Fruit fly (Drosophila melanogaster) whole organism, embryonic: ENCODE measurements around the gene eIF4A.
A peak's percentile ranks its signal among the peaks of the same experiment; 100 is the strongest.

Source experiments
- CG10321 ChIP-seq: fragments of 200-800 bp; sonication (Bioruptor generic); IDR thresholded peaks from 2 replicates; pipeline ENCODE4 v1.3.6; 2022; ENCODE audit warnings: missing biosample characterization, missing genetic modification characterization
- CG10959 ChIP-seq: fragments of 200-800 bp; sonication (Bioruptor generic); IDR thresholded peaks from 2 replicates; pipeline ENCODE4 v1.3.6; 2022; ENCODE audit warnings: missing biosample characterization, missing genetic modification characterization
- CG12219 ChIP-seq: fragments of 200-800 bp; sonication (Bioruptor generic); optimal IDR thresholded peaks from 3 replicates; lab custom pipeline; 2018; ENCODE audit warnings: missing biosample characterization, mild to moderate bottlenecking, missing genetic modification characterization
- CG12299 ChIP-seq: fragments of 200-800 bp; sonication (Bioruptor generic); optimal IDR thresholded peaks from 2 replicates; lab custom pipeline; 2018; ENCODE audit warnings: missing biosample characterization, mild to moderate bottlenecking, missing genetic modification characterization
- CG13624 ChIP-seq: fragments of 200-800 bp; sonication (Bioruptor generic); optimal IDR thresholded peaks from 2 replicates; lab custom pipeline; 2016; ENCODE audit warnings: missing biosample characterization, missing genetic modification characterization
- CG17802 ChIP-seq: fragments of 200-800 bp; sonication (Bioruptor generic); optimal IDR thresholded peaks from 2 replicates; lab custom pipeline; 2018; ENCODE audit warnings: missing biosample characterization, mild to moderate bottlenecking, missing genetic modification characterization, moderate library complexity
- CG17912 ChIP-seq: fragments of 200-800 bp; sonication (Bioruptor generic); optimal IDR thresholded peaks from 2 replicates; lab custom pipeline; 2018; ENCODE audit warnings: missing biosample characterization, mild to moderate bottlenecking, missing genetic modification characterization
- CG2199 ChIP-seq: fragments of 200-800 bp; sonication (Bioruptor generic); IDR thresholded peaks from 3 replicates; pipeline ENCODE4 v1.3.6; 2022; ENCODE audit warnings: missing biosample characterization, missing genetic modification characterization
- CG32532 ChIP-seq: fragments of 200-800 bp; sonication (Bioruptor generic); IDR thresholded peaks from 2 replicates; pipeline ENCODE4 v1.3.6; 2022; ENCODE audit warnings: missing biosample characterization, missing genetic modification characterization
- CG34224 ChIP-seq: fragments of 200-800 bp; sonication (Bioruptor generic); IDR thresholded peaks from 3 replicates; pipeline ENCODE4 v1.3.6; 2022; ENCODE audit warnings: missing biosample characterization, missing genetic modification characterization; ENCODE audit not compliant: partially characterized antibody
- CG34376 ChIP-seq: fragments of 200-800 bp; sonication (Bioruptor generic); optimal IDR thresholded peaks from 2 replicates; lab custom pipeline; 2018; ENCODE audit warnings: missing biosample characterization, mild to moderate bottlenecking, missing genetic modification characterization
- CG6254 ChIP-seq: fragments of 200-800 bp; sonication (Bioruptor generic); optimal IDR thresholded peaks from 3 replicates; lab custom pipeline; 2017; ENCODE audit warnings: mild to moderate bottlenecking, missing biosample characterization, missing genetic modification reagents, missing genetic modification characterization
- CG9437 ChIP-seq: fragments of 200-800 bp; sonication (Bioruptor generic); optimal IDR thresholded peaks from 2 replicates; lab custom pipeline; 2018; ENCODE audit warnings: missing biosample characterization, mild to moderate bottlenecking, missing genetic modification characterization
- CG9609 ChIP-seq: fragments of 200-800 bp; sonication (Bioruptor generic); optimal IDR thresholded peaks from 3 replicates; lab custom pipeline; 2016; ENCODE audit warnings: missing biosample characterization, missing genetic modification characterization
- CG9797 ChIP-seq: fragments of 200-800 bp; sonication (Bioruptor generic); optimal IDR thresholded peaks from 3 replicates; lab custom pipeline; 2018; ENCODE audit warnings: missing biosample characterization, mild to moderate bottlenecking, missing genetic modification characterization
- CoRest ChIP-seq: fragments of 200-800 bp; sonication (Bioruptor generic); optimal IDR thresholded peaks from 3 replicates; lab custom pipeline; 2018; ENCODE audit warnings: missing biosample characterization, mild to moderate bottlenecking, missing genetic modification characterization, moderate library complexity
- Dek ChIP-seq: fragments of 200-800 bp; sonication (Bioruptor generic); optimal IDR thresholded peaks from 3 replicates; lab custom pipeline; 2019; ENCODE audit warnings: missing biosample characterization, mild to moderate bottlenecking, missing genetic modification characterization, moderate library complexity
- Dll ChIP-seq: fragments of 200-800 bp; sonication (Bioruptor generic); IDR thresholded peaks from 4 replicates; pipeline ENCODE4 v1.3.6; 2022; ENCODE audit warnings: missing biosample characterization, missing genetic modification characterization; ENCODE audit not compliant: partially characterized antibody
- Fer3 ChIP-seq: fragments of 200-800 bp; sonication (Bioruptor generic); optimal IDR thresholded peaks from 2 replicates; lab custom pipeline; 2018; ENCODE audit warnings: missing biosample characterization, mild to moderate bottlenecking, missing genetic modification characterization, moderate library complexity
- Hmx ChIP-seq: fragments of 200-800 bp; sonication (Bioruptor generic); optimal IDR thresholded peaks from 2 replicates; lab custom pipeline; 2016; ENCODE audit warnings: missing biosample characterization, missing genetic modification characterization
- MBD-R2 ChIP-seq: fragments of 200-800 bp; sonication (Bioruptor generic); IDR thresholded peaks from 2 replicates; pipeline ENCODE4 v1.3.6; 2022; ENCODE audit warnings: missing biosample characterization, missing genetic modification characterization
- MTF-1 ChIP-seq: fragments of 200-800 bp; sonication (Bioruptor generic); optimal IDR thresholded peaks from 2 replicates; lab custom pipeline; 2018; ENCODE audit warnings: missing biosample characterization, mild to moderate bottlenecking, missing genetic modification characterization, borderline replicate concordance
- NC2β ChIP-seq: fragments of 200-800 bp; sonication (Bioruptor generic); optimal IDR thresholded peaks from 2 replicates; lab custom pipeline; 2016; ENCODE audit warnings: missing biosample characterization, missing genetic modification characterization
- Nf-YA ChIP-seq: fragments of 200-800 bp; sonication (Bioruptor generic); IDR thresholded peaks from 2 replicates; pipeline ENCODE4 v1.3.6; 2022; ENCODE audit warnings: missing biosample characterization, missing genetic modification characterization
- Nf-YB ChIP-seq: fragments of 200-800 bp; sonication (Bioruptor generic); optimal IDR thresholded peaks from 3 replicates; lab custom pipeline; 2019; ENCODE audit warnings: missing biosample characterization, mild to moderate bottlenecking, missing genetic modification characterization, moderate library complexity
- Rx ChIP-seq: fragments of 200-800 bp; sonication (Bioruptor generic); IDR thresholded peaks from 2 replicates; pipeline ENCODE4 v1.3.6; 2022; ENCODE audit warnings: missing biosample characterization, missing genetic modification characterization
- Scr ChIP-seq: fragments of 200-800 bp; sonication (Bioruptor generic); IDR thresholded peaks from 2 replicates; pipeline ENCODE4 v1.3.6; 2022; ENCODE audit warnings: missing biosample characterization, missing genetic modification characterization; ENCODE audit not compliant: partially characterized antibody
- Spps ChIP-seq: fragments of 200-800 bp; sonication (Bioruptor generic); optimal IDR thresholded peaks from 2 replicates; lab custom pipeline; 2018; ENCODE audit warnings: missing biosample characterization, mild to moderate bottlenecking, missing genetic modification characterization
- Usf ChIP-seq: fragments of 200-800 bp; sonication (Bioruptor generic); optimal IDR thresholded peaks from 2 replicates; lab custom pipeline; 2017; ENCODE audit warnings: missing genotype, missing biosample characterization, missing genetic modification characterization
- Xbp1 ChIP-seq: fragments of 200-800 bp; sonication (Bioruptor generic); optimal IDR thresholded peaks from 3 replicates; lab custom pipeline; 2016; ENCODE audit warnings: missing biosample characterization, mild to moderate bottlenecking, missing genetic modification characterization
- ab ChIP-seq: fragments of 200-800 bp; sonication (Bioruptor generic); optimal IDR thresholded peaks from 2 replicates; lab custom pipeline; 2016; ENCODE audit warnings: missing biosample characterization, missing genetic modification characterization
- amos ChIP-seq: fragments of 200-800 bp; sonication (Bioruptor generic); IDR thresholded peaks from 2 replicates; pipeline ENCODE4 v1.3.6; 2022; ENCODE audit warnings: missing biosample characterization, missing genetic modification characterization; ENCODE audit not compliant: partially characterized antibody
- aop ChIP-seq: fragments of 200-800 bp; sonication (Bioruptor generic); IDR thresholded peaks from 2 replicates; pipeline ENCODE4 v1.3.6; 2022; ENCODE audit warnings: missing biosample characterization, missing genetic modification characterization
- bab2 ChIP-seq: fragments of 200-800 bp; sonication (Bioruptor generic); optimal IDR thresholded peaks from 2 replicates; lab custom pipeline; 2016; ENCODE audit warnings: missing biosample characterization, missing genetic modification characterization
- cad ChIP-seq: fragments of >200 bp; optimal IDR thresholded peaks from 2 replicates; lab custom pipeline; 2017; ENCODE audit warnings: missing biosample characterization, missing genetic modification characterization
- chm ChIP-seq: fragments of 200-800 bp; sonication (Bioruptor generic); IDR thresholded peaks from 2 replicates; pipeline ENCODE4 v1.3.6; 2022; ENCODE audit warnings: missing biosample characterization, missing genetic modification characterization
- dimm ChIP-seq: fragments of 200-800 bp; sonication (Bioruptor generic); IDR thresholded peaks from 2 replicates; pipeline ENCODE4 v1.3.6; 2022; ENCODE audit warnings: missing biosample characterization, missing genetic modification characterization
- fd64A ChIP-seq: fragments of 200-800 bp; sonication (Bioruptor generic); optimal IDR thresholded peaks from 3 replicates; lab custom pipeline; 2018; ENCODE audit warnings: missing biosample characterization, mild to moderate bottlenecking, missing genetic modification characterization
- h ChIP-seq: fragments of >200 bp; optimal IDR thresholded peaks from 2 replicates; lab custom pipeline; 2017
- hkb ChIP-seq, 2 experiments: fragments of 200-800 bp in 1 of 2; fragments of >200 bp in 1 of 2; sonication (Bioruptor generic) in 1 of 2; IDR thresholded peaks in 1 of 2; optimal IDR thresholded peaks in 1 of 2; 2 replicates each; pipeline versions ENCODE4 v1.3.6 to Lab custom; 2017 to 2022; ENCODE audit warnings: missing biosample characterization in 1 of 2, missing genetic modification characterization in 1 of 2
- jigr1 ChIP-seq: fragments of 200-800 bp; sonication (Bioruptor generic); IDR thresholded peaks from 3 replicates; pipeline ENCODE4 v1.3.6; 2022; ENCODE audit warnings: missing biosample characterization, missing genetic modification characterization
- kni ChIP-seq: fragments of 200-800 bp; sonication (Bioruptor generic); optimal IDR thresholded peaks from 3 replicates; lab custom pipeline; 2017; ENCODE audit warnings: mild to moderate bottlenecking, missing biosample characterization, missing genetic modification reagents, missing genetic modification characterization
- maf-S ChIP-seq: fragments of 200-800 bp; sonication (Bioruptor generic); optimal IDR thresholded peaks from 2 replicates; lab custom pipeline; 2016; ENCODE audit warnings: missing biosample characterization, missing genetic modification characterization
- sens-2 ChIP-seq: fragments of 200-800 bp; sonication (Bioruptor generic); IDR thresholded peaks from 2 replicates; pipeline ENCODE4 v1.3.6; 2022; ENCODE audit warnings: missing biosample characterization, missing genetic modification characterization
- tll ChIP-seq, 2 experiments: fragments of 200-800 bp in 1 of 2; fragments of >200 bp in 1 of 2; sonication (Bioruptor generic) in 1 of 2; optimal IDR thresholded peaks; 2 replicates each; lab custom pipeline; 2017 to 2019; ENCODE audit warnings: missing biosample characterization in 2 of 2, missing genetic modification characterization in 2 of 2, mild to moderate bottlenecking in 1 of 2, moderate library complexity in 1 of 2
- tna ChIP-seq: fragments of 200-800 bp; sonication (Bioruptor generic); IDR thresholded peaks from 2 replicates; pipeline ENCODE4 v1.3.6; 2022; ENCODE audit warnings: missing biosample characterization, missing genetic modification characterization; ENCODE audit not compliant: partially characterized antibody
- trem ChIP-seq: fragments of 200-800 bp; optimal IDR thresholded peaks from 3 replicates; lab custom pipeline; 2019; ENCODE audit warnings: missing biosample characterization, mild to moderate bottlenecking, missing genetic modification characterization, moderate library complexity
- unpg ChIP-seq: fragments of 200-800 bp; sonication (Bioruptor generic); optimal IDR thresholded peaks from 3 replicates; lab custom pipeline; 2018; ENCODE audit warnings: missing biosample characterization, mild to moderate bottlenecking, missing genetic modification characterization, moderate library complexity
- vfl ChIP-seq: fragments of 200-800 bp; sonication (Bioruptor generic); optimal IDR thresholded peaks from 2 replicates; lab custom pipeline; 2016; ENCODE audit warnings: missing biosample characterization, missing genetic modification characterization
- zf30C ChIP-seq: fragments of 200-800 bp; sonication (Bioruptor generic); optimal IDR thresholded peaks from 3 replicates; lab custom pipeline; 2018; ENCODE audit warnings: missing biosample characterization, mild to moderate bottlenecking, missing genetic modification characterization
- zfh2 ChIP-seq: fragments of 200-800 bp; sonication (Bioruptor generic); optimal IDR thresholded peaks from 2 replicates; lab custom pipeline; 2016; ENCODE audit warnings: missing biosample characterization, missing genetic modification characterization

Gene eIF4A

DNA sequence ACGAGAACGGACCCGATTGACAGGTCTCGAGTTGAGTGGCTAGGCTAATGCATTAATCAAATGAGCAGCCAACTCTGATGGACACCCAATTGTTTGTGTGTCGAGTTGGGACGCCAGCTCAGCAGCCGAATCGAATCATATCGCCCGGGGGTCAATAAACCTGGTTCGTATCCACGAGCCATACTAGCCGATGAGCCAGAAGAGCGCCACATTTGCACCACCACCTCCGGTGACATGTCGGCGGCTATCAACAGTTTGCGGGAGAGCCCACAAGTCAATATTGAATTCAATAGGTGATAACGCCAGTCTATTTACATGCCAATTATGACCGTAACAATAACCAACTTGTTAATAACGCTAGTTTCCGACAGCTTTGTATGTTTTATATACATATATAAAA is 7.4 kb upstream of the eIF4A start (continued):
- TF ChIP-seq aop (GFP tag; lab: Robert Waterston, UW) (no peak), ab (GFP tag; lab: Kevin White, UChicago) (no peak), Dll (GFP tag; lab: Robert Waterston, UW) (no peak), Hmx (GFP tag; lab: Kevin White, UChicago) (no peak), CG9797 (GFP tag; lab: Kevin White, UChicago) (no peak), amos (GFP tag; lab: Robert Waterston, UW) (no peak), Xbp1 (GFP tag; lab: Kevin White, UChicago) (no peak), MBD-R2 (GFP tag; lab: Robert Waterston, UW) (no peak), h (no peak), sens-2 (GFP tag; lab: Robert Waterston, UW) (no peak), CG6254 (GFP tag; lab: Kevin White, UChicago) (peak; percentile 42), CG12219 (GFP tag; lab: Kevin White, UChicago) (peak; percentile 34), CG10321 (no peak), fd64A (GFP tag; lab: Kevin White, UChicago) (peak; percentile 80), maf-S (GFP tag; lab: Kevin White, UChicago) (no peak), Fer3 (tag; lab: Kevin White, UChicago) (peak; percentile 63), CG10959 (GFP tag; lab: Robert Waterston, UW) (no peak), dimm (no peak), tna (GFP tag; lab: Robert Waterston, UW) (no peak), CG34224 (GFP tag; lab: Robert Waterston, UW) (no peak), jigr1 (GFP tag; lab: Robert Waterston, UW) (no peak), vfl (GFP tag; lab: Kevin White, UChicago) (no peak), CG17802 (tag; lab: Kevin White, UChicago) (no peak), bab2 (GFP tag; lab: Kevin White, UChicago) (no peak), Dek (tag; lab: Kevin White, UChicago) (peak; percentile 42), CG34376 (GFP tag; lab: Kevin White, UChicago) (peak; percentile 45), CG12299 (peak; percentile 17), zf30C (GFP tag; lab: Kevin White, UChicago) (no peak), Rx (GFP tag; lab: Robert Waterston, UW) (no peak; the same call in 1 of the 2 replicates), CG9609 (no peak), kni (peak; percentile 82), CoRest (peak; percentile 34), chm (GFP tag; lab: Robert Waterston, UW) (peak; percentile 62), CG13624 (GFP tag; lab: Kevin White, UChicago) (no peak), unpg (GFP tag; lab: Kevin White, UChicago) (peak; percentile 55), Usf (no peak), NC2β (no peak), tll (GFP tag; optimal IDR thresholded peaks at IDR 0.05; lab: Kevin White, UChicago) (no peak), cad (GFP tag; lab: Kevin White, UChicago) (no peak), Scr (no peak), CG32532 (GFP tag; lab: Robert Waterston, UW) (peak; percentile 21; the same call in 1 of the 2 replicates), trem (tag; lab: Kevin White, UChicago) (no peak), CG2199 (GFP tag; lab: Robert Waterston, UW) (0 out of 3 replicates have a peak, but pooled peaks have one; percentile 52), CG9437 (GFP tag; lab: Kevin White, UChicago) (no peak), MTF-1 (GFP tag; lab: Kevin White, UChicago) (peak; percentile 87), Nf-YB (GFP tag; lab: Kevin White, UChicago) (peak; percentile 31), Spps (tag; lab: Kevin White, UChicago) (peak; percentile 6), Nf-YA (no peak), CG17912 (GFP tag; lab: Kevin White, UChicago) (peak; percentile 61), hkb (optimal IDR thresholded peaks at IDR 0.05; lab: Kevin White, UChicago) (no peak), hkb (GFP tag; IDR thresholded peaks at IDR 0.05; lab: Robert Waterston, UW) (peak; percentile 75), zfh2 (no peak)
